Worm (Caenorhabditis elegans) whole organism, late embryonic: ENCODE measurements around the gene F02C12.3.

Experiments
- K09A11.1 ChIP-seq: sonication (generic microtip); optimal IDR thresholded peaks from 2 replicates; lab custom pipeline; 2017; ENCODE audit warnings: antibody characterized with exemption, mild to moderate bottlenecking, missing genetic modification characterization, missing compliant biosample characterization; ENCODE audit not compliant: insufficient read depth
- gmeb-2 ChIP-seq: sonication (generic microtip); optimal IDR thresholded peaks from 2 replicates; lab custom pipeline; 2016; ENCODE audit warnings: missing genetic modification characterization, inconsistent platforms, missing compliant biosample characterization
- lim-6 ChIP-seq: sonication (generic microtip); optimal IDR thresholded peaks from 2 replicates; lab custom pipeline; 2016; ENCODE audit warnings: missing genetic modification characterization, missing compliant biosample characterization
- rnt-1 ChIP-seq: sonication (generic microtip); optimal IDR thresholded peaks from 2 replicates; lab custom pipeline; 2016; ENCODE audit warnings: missing genetic modification characterization, missing compliant biosample characterization
- unc-55 ChIP-seq: sonication (generic microtip); optimal IDR thresholded peaks from 2 replicates; lab custom pipeline; 2017; ENCODE audit warnings: missing biosample characterization, missing genetic modification reagents, missing genetic modification characterization

- TF ChIP-seq unc-55 (GFP tag; lab: Kevin White, UChicago), result no peak
- TF ChIP-seq rnt-1 (tag; lab: Kevin White, UChicago), result no peak
- no peak for TF ChIP-seq K09A11.1 (tag; lab: Kevin White, UChicago)
- TF ChIP-seq lim-6, result no peak
- no peak for TF ChIP-seq gmeb-2 (tag; lab: Kevin White, UChicago)
These were observed 1.8 kb upstream of the F02C12.3 start, which contains the start of gene irld-2 for ce11 chrX:13394971-13395370.
